Worm (Caenorhabditis elegans) whole organism, L4 larva: ENCODE data around the gene F23F12.3.

Source experiments
- daf-12 ChIP-seq: fragments of 150-350 bp; optimal IDR thresholded peaks from 2 replicates; lab custom pipeline; 2014; ENCODE audit warnings: missing biosample characterization, missing genetic modification reagents, missing genetic modification characterization
- dve-1 ChIP-seq: sonication (generic microtip); optimal IDR thresholded peaks from 2 replicates; lab custom pipeline; 2017; ENCODE audit warnings: antibody characterized with exemption, mild to moderate bottlenecking, missing genetic modification characterization, missing compliant biosample characterization; ENCODE audit not compliant: insufficient read depth
- fkh-10 ChIP-seq: fragments of 150-350 bp; optimal IDR thresholded peaks from 2 replicates; lab custom pipeline; 2014; ENCODE audit warnings: missing biosample characterization, missing genetic modification reagents, missing genetic modification characterization
- lin-13 ChIP-seq: fragments of 150-350 bp; optimal IDR thresholded peaks from 2 replicates; lab custom pipeline; 2014; ENCODE audit warnings: missing biosample characterization, missing genetic modification reagents, missing genetic modification characterization
- lin-39 ChIP-seq: fragments of 150-350 bp; optimal IDR thresholded peaks from 2 replicates; lab custom pipeline; 2014; ENCODE audit warnings: missing biosample characterization, missing genetic modification reagents, missing genetic modification characterization
- lsy-2 ChIP-seq, 2 experiments: fragments of 150-350 bp in 1 of 2; sonication (generic microtip) in 1 of 2; optimal IDR thresholded peaks; 2 replicates each; lab custom pipeline; 2014 to 2017; ENCODE audit warnings: missing biosample characterization in 2 of 2, missing genetic modification characterization in 2 of 2
- madf-9 ChIP-seq: fragments of 200-800 bp; sonication (Bioruptor generic); conservative IDR thresholded peaks from 2 replicates; pipeline ENCODE4 v1.3.6; 2022; ENCODE audit warnings: missing genetic modification reagents, missing genetic modification characterization, missing compliant biosample characterization
- nhr-25 ChIP-seq: sonication (generic microtip); optimal IDR thresholded peaks from 2 replicates; lab custom pipeline; 2017; ENCODE audit warnings: missing genetic modification characterization, mild to moderate bottlenecking, missing compliant biosample characterization, antibody characterized with exemption, moderate library complexity, borderline replicate concordance; ENCODE audit not compliant: insufficient read depth
- nhr-28 ChIP-seq: fragments of 150-350 bp; optimal IDR thresholded peaks from 2 replicates; lab custom pipeline; 2014; ENCODE audit warnings: missing biosample characterization, missing genetic modification characterization
- pqm-1 ChIP-seq: sonication (generic microtip); optimal IDR thresholded peaks from 2 replicates; lab custom pipeline; 2017; ENCODE audit warnings: missing biosample characterization, missing genetic modification characterization
- unc-62 ChIP-seq, 3 experiments: fragments of 150-350 bp in 1 of 3; sonication (generic microtip); optimal IDR thresholded peaks in 2 of 3; peaks in 1 of 3; 1 replicate in 1 of 3; 2 replicates in 2 of 3; lab custom pipeline; 2014 to 2017; ENCODE audit warnings: missing biosample characterization in 3 of 3, missing genetic modification characterization in 3 of 3, missing genetic modification reagents in 3 of 3, missing genotype in 1 of 3

DNA sequence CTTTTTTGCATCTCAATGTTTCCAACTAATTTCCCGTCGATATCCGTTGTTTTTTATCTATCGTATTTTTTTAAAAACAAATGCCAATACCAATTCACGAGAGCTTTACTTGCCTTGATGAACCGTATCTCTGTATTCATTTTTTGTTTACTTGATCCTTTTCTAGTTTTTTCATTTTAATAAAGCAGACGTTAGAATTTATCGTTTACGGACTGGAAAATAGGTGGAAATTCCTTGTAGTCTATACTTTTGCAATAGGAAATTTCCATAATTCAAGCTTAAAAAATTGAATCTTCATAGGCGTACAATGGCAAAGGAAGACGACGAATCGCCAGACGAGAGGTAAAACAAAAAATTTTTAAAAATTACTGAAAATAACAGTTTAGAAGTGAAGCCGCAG lies 40.5 kb upstream of the F23F12.3 start, which contains the start of gene algn-1:
- TF ChIP-seq fkh-10 (GFP tag; lab: Kevin White, UChicago) (no peak), dve-1 (tag; lab: Kevin White, UChicago) (no peak), lsy-2 (tag; optimal IDR thresholded peaks at IDR 0.05; lab: Kevin White, UChicago) (no peak), unc-62 (GFP tag; optimal IDR thresholded peaks at IDR 0.05 in 1 of 2; lab: Kevin White, UChicago) (no peak), unc-62 (tag; optimal IDR thresholded peaks at IDR 0.05; lab: Kevin White, UChicago) (no peak), pqm-1 (tag; lab: Kevin White, UChicago) (no peak), nhr-25 (tag; lab: Kevin White, UChicago) (no peak), lin-39 (tag; lab: Kevin White, UChicago) (no peak), madf-9 (GFP tag; lab: Robert Waterston, UW) (no peak), daf-12 (no peak), lin-13 (no peak), nhr-28 (tag; lab: Kevin White, UChicago) (no peak)
